Worm (Caenorhabditis elegans) whole organism, young adult: Measurements from ENCODE around the gene F20E11.17.
"Not testable (repeated sequence)": the region's sequence is repeated elsewhere in the genome, so short reads cannot be mapped to it uniquely, and the experiment has no call there.

Source experiments
- B0336.3 ChIP-seq: fragments of 200-800 bp; sonication (Bioruptor generic); IDR thresholded peaks from 2 replicates; pipeline ENCODE4 v1.3.6; 2022; ENCODE audit warnings: missing genetic modification characterization, missing compliant biosample characterization
- F52B5.7 ChIP-seq: sonication (generic microtip); optimal IDR thresholded peaks from 2 replicates; lab custom pipeline; 2016; ENCODE audit warnings: mild to moderate bottlenecking, missing genetic modification characterization, missing compliant biosample characterization
- ama-1 ChIP-seq, 3 experiments: fragments of 150-350 bp in 1 of 3; sonication (generic microtip) in 2 of 3; optimal IDR thresholded peaks; 2 replicates each; lab custom pipeline; 2014 to 2018; ENCODE audit warnings: missing biosample characterization in 2 of 3, missing genetic modification characterization in 2 of 3, missing genetic modification reagents in 2 of 3
- lsl-1 ChIP-seq: fragments of 200-800 bp; sonication (Bioruptor generic); optimal IDR thresholded peaks from 2 replicates; lab custom pipeline; 2018; ENCODE audit warnings: mild to moderate bottlenecking, missing genetic modification characterization, moderate library complexity, missing compliant biosample characterization
- pha-4 ChIP-seq: fragments of 150-350 bp; sonication (generic microtip); optimal IDR thresholded peaks from 2 replicates; lab custom pipeline; 2014; ENCODE audit warnings: missing biosample characterization, missing genetic modification reagents, missing genetic modification characterization
- unc-130 ChIP-seq: sonication (generic microtip); optimal IDR thresholded peaks from 2 replicates; lab custom pipeline; 2016; ENCODE audit warnings: missing genetic modification reagents, missing genetic modification characterization, missing compliant biosample characterization
- xnd-1 ChIP-seq: sonication (generic microtip); optimal IDR thresholded peaks from 2 replicates; lab custom pipeline; 2016; ENCODE audit warnings: missing genotype, missing genetic modification reagents, missing genetic modification characterization, missing compliant biosample characterization

ce11 chrV:17456197-17456596 is 12.9 kb downstream of the F20E11.17 start, which contains the start of gene srh-203:
- not testable (repeated sequence) for TF ChIP-seq unc-130; ama-1 (optimal IDR thresholded peaks at IDR 0.05; lab: Kevin White, UChicago); ama-1 (GFP tag; optimal IDR thresholded peaks at IDR 0.05; lab: Kevin White, UChicago); lsl-1 (GFP tag; lab: Kevin White, UChicago); F52B5.7 (tag; lab: Kevin White, UChicago); xnd-1 (tag; lab: Kevin White, UChicago); pha-4; B0336.3 (GFP tag; lab: Robert Waterston, UW)
